Worm (Caenorhabditis elegans) whole organism, L4/young adult: ENCODE results near the gene glrx-21.

Experiments used
- W03F9.2 ChIP-seq: fragments of 150-350 bp; optimal IDR thresholded peaks from 2 replicates; lab custom pipeline; 2014; ENCODE audit warnings: missing biosample characterization, missing genetic modification characterization
- dao-5 ChIP-seq: sonication (generic microtip); optimal IDR thresholded peaks from 2 replicates; lab custom pipeline; 2016; ENCODE audit warnings: missing genotype, missing genetic modification characterization, moderate library complexity, missing compliant biosample characterization
- him-1 ChIP-seq: sonication (generic microtip); optimal IDR thresholded peaks from 2 replicates; lab custom pipeline; 2016; ENCODE audit warnings: missing genotype, missing genetic modification reagents, missing genetic modification characterization, missing compliant biosample characterization

The glrx-21 gene

ce11 chrIII:5346017-5346416 lies at the start of gene glrx-21:
Gene glrx-21, minus strand, starts transcription at chrIII:5346117.
- TF ChIP-seq him-1 (tag; lab: Kevin White, UChicago) (no peak), W03F9.2 (tag; lab: Kevin White, UChicago) (no peak), dao-5 (tag; lab: Kevin White, UChicago) (no peak)

DNA sequence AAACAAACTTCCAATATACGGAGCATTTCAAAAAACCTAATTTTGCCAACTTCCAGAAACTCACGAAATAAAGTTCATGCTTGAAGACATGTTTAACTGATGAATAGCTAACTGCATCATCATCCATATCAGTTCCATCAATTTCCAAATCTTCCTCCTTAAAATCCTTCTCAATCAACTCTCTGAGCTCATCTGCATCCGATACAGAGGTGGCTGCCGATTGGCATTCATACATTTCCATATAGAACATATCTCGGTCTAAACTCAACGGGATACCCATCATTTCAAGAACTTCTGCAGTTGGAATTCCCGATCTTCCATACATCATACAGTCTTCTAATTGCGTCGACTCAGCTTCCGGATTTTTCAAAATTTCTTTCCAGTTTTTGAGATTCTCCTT lies 43.4 kb upstream of the glrx-21 start:
- no peak for TF ChIP-seq W03F9.2 (tag; lab: Kevin White, UChicago)
- TF ChIP-seq dao-5 (tag; lab: Kevin White, UChicago): no peak

DNA sequence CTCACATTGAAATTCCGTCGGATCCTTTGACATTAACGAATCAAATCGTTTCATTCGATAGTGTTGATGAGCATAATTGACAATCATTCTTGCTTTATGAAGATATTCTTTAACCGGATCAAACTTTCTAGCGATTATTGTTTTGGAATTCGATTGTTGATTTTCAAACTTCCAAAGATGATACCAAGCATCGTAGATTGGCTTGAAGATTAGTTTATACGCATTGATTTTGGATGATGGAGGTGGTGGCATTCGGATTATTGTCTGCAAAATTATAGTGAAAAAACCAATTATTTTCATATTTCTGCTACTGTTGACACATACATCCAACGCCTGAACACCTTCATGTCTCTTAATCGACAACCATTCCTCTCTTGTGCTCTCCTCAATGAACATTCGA lies 42.2 kb upstream of the glrx-21 start:
- no peak for TF ChIP-seq W03F9.2 (tag; lab: Kevin White, UChicago)
- TF ChIP-seq dao-5 (tag; lab: Kevin White, UChicago): no peak
- TF ChIP-seq him-1 (tag; lab: Kevin White, UChicago): no peak

- no peak for TF ChIP-seq dao-5 (tag; lab: Kevin White, UChicago)
- TF ChIP-seq him-1 (tag; lab: Kevin White, UChicago): no peak
- no peak for TF ChIP-seq W03F9.2 (tag; lab: Kevin White, UChicago)
Measured at ce11 chrIII:5385315-5385714, 39.4 kb upstream of the glrx-21 start, which contains the start of gene Y32H12A.7. Gene Y32H12A.7, minus strand, starts transcription at chrIII:5385415.

- TF ChIP-seq W03F9.2 (tag; lab: Kevin White, UChicago) (no peak), him-1 (tag; lab: Kevin White, UChicago) (no peak), dao-5 (tag; lab: Kevin White, UChicago) (no peak)
Measured at ce11 chrIII:5382073-5382472, 36.2 kb upstream of the glrx-21 start, which contains the start of gene Y32H12A.6. Gene Y32H12A.6, minus strand, starts transcription at chrIII:5382173.

- TF ChIP-seq W03F9.2 (tag; lab: Kevin White, UChicago): no peak
- no peak for TF ChIP-seq him-1 (tag; lab: Kevin White, UChicago)
- TF ChIP-seq dao-5 (tag; lab: Kevin White, UChicago): no peak
Measured at ce11 chrIII:5380554-5380953, 34.6 kb upstream of the glrx-21 start.

- no peak for TF ChIP-seq W03F9.2 (tag; lab: Kevin White, UChicago)
- TF ChIP-seq him-1 (tag; lab: Kevin White, UChicago): no peak
- no peak for TF ChIP-seq dao-5 (tag; lab: Kevin White, UChicago)
Measured at ce11 chrIII:5379879-5380331, 34.0 kb upstream of the glrx-21 start, which contains the start of gene paqr-2. Gene paqr-2, minus strand, starts transcription at chrIII:5379929.

DNA sequence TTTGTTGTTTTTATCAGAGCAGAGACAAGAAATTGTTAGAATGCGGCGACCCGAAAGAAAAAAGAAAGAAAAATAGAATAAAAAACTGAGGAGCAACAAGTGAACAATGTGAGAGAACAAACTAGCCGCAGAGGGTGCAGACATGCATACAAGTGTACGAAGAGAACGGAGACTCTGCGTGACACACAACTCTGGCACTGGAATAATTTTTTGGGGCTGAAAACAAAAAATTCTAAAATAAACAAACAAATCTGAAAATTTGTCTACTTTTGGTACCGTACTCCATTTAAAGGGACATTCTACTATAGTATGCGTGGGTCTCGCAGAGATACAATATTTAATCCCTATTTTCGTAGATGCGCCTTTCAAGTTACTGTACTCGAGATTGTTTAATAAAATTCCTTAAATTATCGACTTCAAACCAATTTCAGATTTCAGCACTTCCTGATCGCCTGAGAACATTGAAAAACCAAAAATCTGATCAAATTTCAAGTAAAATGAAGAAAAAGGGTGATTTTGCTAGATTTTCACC lies 29.1 kb upstream of the glrx-21 start:
- TF ChIP-seq W03F9.2 (tag; lab: Kevin White, UChicago) (no peak), dao-5 (tag; lab: Kevin White, UChicago) (no peak), him-1 (tag; lab: Kevin White, UChicago) (no peak)

ce11 chrIII:5373715-5374114 lies 27.8 kb upstream of the glrx-21 start:
- TF ChIP-seq dao-5 (tag; lab: Kevin White, UChicago): no peak
- no peak for TF ChIP-seq him-1 (tag; lab: Kevin White, UChicago)
- TF ChIP-seq W03F9.2 (tag; lab: Kevin White, UChicago): no peak

ce11 chrIII:5372884-5373283 lies 27.0 kb upstream of the glrx-21 start:
- TF ChIP-seq dao-5 (tag; lab: Kevin White, UChicago) (no peak), W03F9.2 (tag; lab: Kevin White, UChicago) (no peak), him-1 (tag; lab: Kevin White, UChicago) (no peak)

ce11 chrIII:5371226-5371926 lies 25.5 kb upstream of the glrx-21 start, which contains the start of gene szy-2:
Gene szy-2, minus strand, starts transcription at chrIII:5371276.
- TF ChIP-seq him-1 (tag; lab: Kevin White, UChicago) (no peak), W03F9.2 (tag; lab: Kevin White, UChicago) (no peak)

- TF ChIP-seq dao-5 (tag; lab: Kevin White, UChicago) (no peak), him-1 (tag; lab: Kevin White, UChicago) (no peak), W03F9.2 (tag; lab: Kevin White, UChicago) (peak; percentile 9)
Measured at ce11 chrIII:5367995-5368899, 22.3 kb upstream of the glrx-21 start, which contains the start of gene dhs-9. Gene dhs-9, minus strand, starts transcription at chrIII:5368045.

DNA sequence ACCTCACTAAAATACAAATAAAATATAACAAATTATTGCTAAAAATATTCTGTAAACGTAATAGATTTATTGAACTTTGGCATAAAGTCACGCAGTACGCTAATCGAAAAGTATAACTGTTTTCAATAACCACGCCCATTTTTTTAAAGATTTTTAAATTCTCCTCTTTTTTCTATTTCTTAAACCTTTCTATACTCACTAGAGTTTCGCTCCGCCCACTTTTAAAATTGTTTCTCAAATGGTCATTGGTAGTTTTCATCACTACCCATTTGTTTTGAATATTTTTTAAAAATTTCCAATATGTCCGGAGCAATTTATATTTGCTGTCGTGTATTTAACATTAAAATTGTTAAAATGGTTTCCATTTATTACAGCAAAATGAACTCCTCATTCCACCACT lies 16.0 kb upstream of the glrx-21 start, which contains the start of gene Y32H12A.1:
Gene Y32H12A.1 (plus strand): TSS at position 301 of the 400 bp plus-strand sequence.
- TF ChIP-seq dao-5 (tag; lab: Kevin White, UChicago) (no peak), him-1 (tag; lab: Kevin White, UChicago) (no peak), W03F9.2 (tag; lab: Kevin White, UChicago) (no peak)
